Worm (Caenorhabditis elegans): ENCODE data around the gene W06F12.2.

W06F12.2 gene

ce11 chrIII:13678761-13679495 is 52.6 kb downstream of the W06F12.2 start, which contains the start of gene sid-2:
Gene sid-2, plus strand, starts transcription at chrIII:13679445.
- no peak for TF ChIP-seq hnd-1 (tag; optimal IDR thresholded peaks at IDR 0.05)
- TF ChIP-seq hmg-4 (GFP tag; optimal IDR thresholded peaks at IDR 0.05) = no peak
- TF ChIP-seq flt-1 (GFP tag; IDR thresholded peaks at IDR 0.05) = no peak
- no peak for TF ChIP-seq ceh-36 (tag; optimal IDR thresholded peaks at IDR 0.05)
- no peak for TF ChIP-seq F13C5.2 (tag; optimal IDR thresholded peaks at IDR 0.05)
- TF ChIP-seq B0310.2 (tag; optimal IDR thresholded peaks at IDR 0.05) = no peak
- no peak for TF ChIP-seq ets-7 (tag; optimal IDR thresholded peaks at IDR 0.05)
- no peak for TF ChIP-seq tra-4 (tag; optimal IDR thresholded peaks at IDR 0.05)
- TF ChIP-seq tbx-37 (GFP tag; conservative IDR thresholded peaks at IDR 0.05) = no peak
- no peak for TF ChIP-seq hmbx-1 (tag; optimal IDR thresholded peaks at IDR 0.05)
- TF ChIP-seq tbx-11 (GFP tag; IDR thresholded peaks at IDR 0.05) = no peak
- no peak for TF ChIP-seq aly-1 (tag; optimal IDR thresholded peaks at IDR 0.05)
- TF ChIP-seq pes-1 (GFP tag; IDR thresholded peaks at IDR 0.05) = no peak
- no peak for TF ChIP-seq scrt-1 (GFP tag; IDR thresholded peaks at IDR 0.05)

All from whole organism, early embryonic.